Fruit fly (Drosophila melanogaster) whole organism, embryonic: ENCODE measurements around the gene bin.

Source experiments
- ATbp ChIP-seq: fragments of 200-800 bp; sonication (Bioruptor generic); optimal IDR thresholded peaks from 2 replicates; lab custom pipeline; 2017; ENCODE audit warnings: missing biosample characterization, mild to moderate bottlenecking, missing genetic modification characterization, missing genetic modification reagents
- CG12219 ChIP-seq: fragments of 200-800 bp; sonication (Bioruptor generic); optimal IDR thresholded peaks from 3 replicates; lab custom pipeline; 2018; ENCODE audit warnings: missing biosample characterization, mild to moderate bottlenecking, missing genetic modification characterization
- CG12299 ChIP-seq: fragments of 200-800 bp; sonication (Bioruptor generic); optimal IDR thresholded peaks from 2 replicates; lab custom pipeline; 2018; ENCODE audit warnings: missing biosample characterization, mild to moderate bottlenecking, missing genetic modification characterization
- CG12659 ChIP-seq: fragments of 200-800 bp; sonication (Bioruptor generic); optimal IDR thresholded peaks from 3 replicates; lab custom pipeline; 2017; ENCODE audit warnings: mild to moderate bottlenecking, missing biosample characterization, missing genetic modification reagents, missing genetic modification characterization
- CG12744 ChIP-seq: fragments of 200-800 bp; sonication (Bioruptor generic); optimal IDR thresholded peaks from 2 replicates; lab custom pipeline; 2016; ENCODE audit warnings: missing biosample characterization, missing genetic modification characterization
- CG14965 ChIP-seq: fragments of 200-800 bp; sonication (Bioruptor generic); optimal IDR thresholded peaks from 2 replicates; lab custom pipeline; 2016; ENCODE audit warnings: missing biosample characterization, missing genetic modification characterization, borderline replicate concordance
- CG1602 ChIP-seq: fragments of 200-800 bp; sonication (Bioruptor generic); optimal IDR thresholded peaks from 3 replicates; lab custom pipeline; 2016; ENCODE audit warnings: missing biosample characterization, missing genetic modification characterization
- CG17385 ChIP-seq: fragments of 200-800 bp; sonication (Bioruptor generic); optimal IDR thresholded peaks from 3 replicates; lab custom pipeline; 2018; ENCODE audit warnings: missing biosample characterization, mild to moderate bottlenecking, missing genetic modification characterization
- CG17568 ChIP-seq: fragments of 200-800 bp; sonication (Bioruptor generic); optimal IDR thresholded peaks from 2 replicates; lab custom pipeline; 2018; ENCODE audit warnings: missing biosample characterization, mild to moderate bottlenecking, missing genetic modification characterization, moderate library complexity
- CG3163 ChIP-seq: fragments of 200-800 bp; sonication (Bioruptor generic); optimal IDR thresholded peaks from 3 replicates; lab custom pipeline; 2016; ENCODE audit warnings: missing biosample characterization, missing genetic modification characterization
- CG3407 ChIP-seq: fragments of 200-800 bp; sonication (Bioruptor generic); optimal IDR thresholded peaks from 2 replicates; lab custom pipeline; 2018; ENCODE audit warnings: missing biosample characterization, mild to moderate bottlenecking, missing genetic modification characterization
- CG4617 ChIP-seq: fragments of 200-800 bp; sonication (Bioruptor generic); optimal IDR thresholded peaks from 3 replicates; lab custom pipeline; 2016; ENCODE audit warnings: missing biosample characterization, missing genetic modification characterization, borderline replicate concordance
- CG7556 ChIP-seq: fragments of 200-800 bp; sonication (Bioruptor generic); optimal IDR thresholded peaks from 2 replicates; lab custom pipeline; 2017; ENCODE audit warnings: missing biosample characterization, mild to moderate bottlenecking, missing genetic modification characterization
- CG7786 ChIP-seq: fragments of 200-800 bp; sonication (Bioruptor generic); optimal IDR thresholded peaks from 2 replicates; lab custom pipeline; 2016; ENCODE audit warnings: missing biosample characterization, missing genetic modification characterization
- CrebB ChIP-seq: fragments of 200-800 bp; sonication (Bioruptor generic); optimal IDR thresholded peaks from 3 replicates; lab custom pipeline; 2018; ENCODE audit warnings: missing biosample characterization, mild to moderate bottlenecking, missing genetic modification characterization
- D ChIP-seq, 2 experiments: fragments of 200-800 bp in 1 of 2; fragments of >200 bp in 1 of 2; sonication (Bioruptor generic) in 1 of 2; optimal IDR thresholded peaks; 2 replicates in 1 of 2; 3 replicates in 1 of 2; lab custom pipeline; 2017; ENCODE audit warnings: mild to moderate bottlenecking in 1 of 2, missing biosample characterization in 1 of 2, missing genetic modification characterization in 1 of 2, missing genetic modification reagents in 1 of 2
- Dfd ChIP-seq, 2 experiments: fragments of >200 bp; optimal IDR thresholded peaks; 2 replicates each; lab custom pipeline; 2017; ENCODE audit warnings: missing biosample characterization in 2 of 2, missing genetic modification characterization in 2 of 2
- Drgx ChIP-seq: fragments of 200-800 bp; sonication (Bioruptor generic); IDR thresholded peaks from 2 replicates; pipeline ENCODE4 v1.3.6; 2022; ENCODE audit warnings: missing biosample characterization, missing genetic modification characterization
- Gug ChIP-seq: fragments of 200-800 bp; sonication (Bioruptor generic); IDR thresholded peaks from 4 replicates; pipeline ENCODE4 v1.3.6; 2022; ENCODE audit warnings: missing biosample characterization, missing genetic modification characterization
- HmgZ ChIP-seq: fragments of 200-800 bp; sonication (Bioruptor generic); optimal IDR thresholded peaks from 2 replicates; lab custom pipeline; 2018; ENCODE audit warnings: missing biosample characterization, mild to moderate bottlenecking, missing genetic modification characterization
- MESR4 ChIP-seq: fragments of 200-800 bp; sonication (Bioruptor generic); optimal IDR thresholded peaks from 2 replicates; lab custom pipeline; 2018; ENCODE audit warnings: missing biosample characterization, mild to moderate bottlenecking, missing genetic modification characterization, moderate library complexity
- Meics ChIP-seq: fragments of 200-800 bp; sonication (Bioruptor generic); optimal IDR thresholded peaks from 2 replicates; lab custom pipeline; 2017; ENCODE audit warnings: missing biosample characterization, mild to moderate bottlenecking, missing genetic modification characterization
- Mes4 ChIP-seq: fragments of 200-800 bp; sonication (Bioruptor generic); optimal IDR thresholded peaks from 2 replicates; lab custom pipeline; 2016; ENCODE audit warnings: missing biosample characterization, missing genetic modification characterization
- Mrtf ChIP-seq: fragments of 200-800 bp; sonication (Bioruptor generic); IDR thresholded peaks from 3 replicates; pipeline ENCODE4 v1.3.6; 2022; ENCODE audit warnings: missing biosample characterization, missing genetic modification characterization
- Opbp ChIP-seq: fragments of 200-800 bp; sonication (Bioruptor generic); IDR thresholded peaks from 3 replicates; pipeline ENCODE4 v1.3.6; 2022; ENCODE audit warnings: missing biosample characterization, missing genetic modification characterization; ENCODE audit not compliant: partially characterized antibody
- Sox102F ChIP-seq: fragments of 200-800 bp; sonication (Bioruptor generic); optimal IDR thresholded peaks from 2 replicates; lab custom pipeline; 2018; ENCODE audit warnings: missing biosample characterization, mild to moderate bottlenecking, missing genetic modification characterization, moderate library complexity
- Stat92E ChIP-seq, 3 experiments: fragments of >200 bp in 2 of 3; fragments of 200-800 bp in 1 of 3; sonication (Bioruptor generic) in 1 of 3; optimal IDR thresholded peaks; 2 replicates each; lab custom pipeline; 2017 to 2019; ENCODE audit warnings: missing biosample characterization in 3 of 3, missing genetic modification characterization in 3 of 3, mild to moderate bottlenecking in 1 of 3, moderate library complexity in 1 of 3
- Tbp ChIP-seq: fragments of >200 bp; optimal IDR thresholded peaks from 2 replicates; lab custom pipeline; 2018; ENCODE audit warnings: missing biosample characterization, missing genetic modification characterization
- Usf ChIP-seq: fragments of 200-800 bp; sonication (Bioruptor generic); optimal IDR thresholded peaks from 2 replicates; lab custom pipeline; 2017; ENCODE audit warnings: missing genotype, missing biosample characterization, missing genetic modification characterization
- Xbp1 ChIP-seq: fragments of 200-800 bp; sonication (Bioruptor generic); optimal IDR thresholded peaks from 3 replicates; lab custom pipeline; 2016; ENCODE audit warnings: missing biosample characterization, mild to moderate bottlenecking, missing genetic modification characterization
- abd-A ChIP-seq: fragments of 200-800 bp; sonication (Bioruptor generic); optimal IDR thresholded peaks from 3 replicates; lab custom pipeline; 2019; ENCODE audit warnings: missing biosample characterization, mild to moderate bottlenecking, missing genetic modification characterization, moderate library complexity
- amos ChIP-seq: fragments of 200-800 bp; sonication (Bioruptor generic); IDR thresholded peaks from 2 replicates; pipeline ENCODE4 v1.3.6; 2022; ENCODE audit warnings: missing biosample characterization, missing genetic modification characterization; ENCODE audit not compliant: partially characterized antibody
- az2 ChIP-seq: fragments of 200-800 bp; sonication (Bioruptor generic); optimal IDR thresholded peaks from 3 replicates; lab custom pipeline; 2016; ENCODE audit warnings: missing biosample characterization, missing genetic modification characterization
- bowl ChIP-seq: fragments of 200-800 bp; sonication (Bioruptor generic); IDR thresholded peaks from 2 replicates; pipeline ENCODE4 v1.3.6; 2022; ENCODE audit warnings: missing biosample characterization, missing genetic modification characterization
- dan ChIP-seq: fragments of 200-800 bp; sonication (Bioruptor generic); IDR thresholded peaks from 2 replicates; pipeline ENCODE4 v1.3.6; 2022; ENCODE audit warnings: missing biosample characterization, missing genetic modification characterization
- gce ChIP-seq: fragments of 200-800 bp; sonication (Bioruptor generic); IDR thresholded peaks from 3 replicates; pipeline ENCODE4 v1.3.6; 2022; ENCODE audit warnings: missing biosample characterization, missing genetic modification characterization
- ham ChIP-seq: fragments of 200-800 bp; sonication (Bioruptor generic); IDR thresholded peaks from 2 replicates; pipeline ENCODE4 v1.3.6; 2022; ENCODE audit warnings: missing biosample characterization, missing genetic modification characterization
- lola ChIP-seq, 3 experiments: fragments of >200 bp in 2 of 3; fragments of 200-800 bp in 1 of 3; sonication (Bioruptor generic) in 1 of 3; optimal IDR thresholded peaks; 2 replicates each; lab custom pipeline; 2017 to 2019; ENCODE audit warnings: missing biosample characterization in 3 of 3, missing genetic modification characterization in 3 of 3, mild to moderate bottlenecking in 1 of 3, moderate library complexity in 1 of 3
- maf-S ChIP-seq: fragments of 200-800 bp; sonication (Bioruptor generic); optimal IDR thresholded peaks from 2 replicates; lab custom pipeline; 2016; ENCODE audit warnings: missing biosample characterization, missing genetic modification characterization
- peb ChIP-seq: fragments of 200-800 bp; sonication (Bioruptor generic); IDR thresholded peaks from 2 replicates; pipeline ENCODE4 v1.3.6; 2022; ENCODE audit warnings: missing biosample characterization, missing genetic modification characterization
- pfk ChIP-seq: fragments of 200-800 bp; sonication (Bioruptor generic); optimal IDR thresholded peaks from 2 replicates; lab custom pipeline; 2018; ENCODE audit warnings: missing biosample characterization, mild to moderate bottlenecking, missing genetic modification characterization, moderate library complexity
- phol ChIP-seq: fragments of 200-800 bp; sonication (Bioruptor generic); optimal IDR thresholded peaks from 3 replicates; lab custom pipeline; 2018; ENCODE audit warnings: missing biosample characterization, mild to moderate bottlenecking, missing genetic modification characterization, moderate library complexity
- pzg ChIP-seq: fragments of 200-800 bp; sonication (Bioruptor generic); optimal IDR thresholded peaks from 3 replicates; lab custom pipeline; 2018; ENCODE audit warnings: missing biosample characterization, mild to moderate bottlenecking, missing genetic modification characterization, moderate library complexity
- sna ChIP-seq: fragments of 200-800 bp; sonication (Bioruptor generic); IDR thresholded peaks from 2 replicates; pipeline ENCODE4 v1.3.6; 2022; ENCODE audit warnings: missing biosample characterization, missing genetic modification characterization; ENCODE audit not compliant: partially characterized antibody
- wek ChIP-seq: fragments of 200-800 bp; sonication (Bioruptor generic); optimal IDR thresholded peaks from 3 replicates; lab custom pipeline; 2018; ENCODE audit warnings: missing biosample characterization, mild to moderate bottlenecking, missing genetic modification characterization, moderate library complexity
- zf30C ChIP-seq: fragments of 200-800 bp; sonication (Bioruptor generic); optimal IDR thresholded peaks from 3 replicates; lab custom pipeline; 2018; ENCODE audit warnings: missing biosample characterization, mild to moderate bottlenecking, missing genetic modification characterization

The bin gene

DNA sequence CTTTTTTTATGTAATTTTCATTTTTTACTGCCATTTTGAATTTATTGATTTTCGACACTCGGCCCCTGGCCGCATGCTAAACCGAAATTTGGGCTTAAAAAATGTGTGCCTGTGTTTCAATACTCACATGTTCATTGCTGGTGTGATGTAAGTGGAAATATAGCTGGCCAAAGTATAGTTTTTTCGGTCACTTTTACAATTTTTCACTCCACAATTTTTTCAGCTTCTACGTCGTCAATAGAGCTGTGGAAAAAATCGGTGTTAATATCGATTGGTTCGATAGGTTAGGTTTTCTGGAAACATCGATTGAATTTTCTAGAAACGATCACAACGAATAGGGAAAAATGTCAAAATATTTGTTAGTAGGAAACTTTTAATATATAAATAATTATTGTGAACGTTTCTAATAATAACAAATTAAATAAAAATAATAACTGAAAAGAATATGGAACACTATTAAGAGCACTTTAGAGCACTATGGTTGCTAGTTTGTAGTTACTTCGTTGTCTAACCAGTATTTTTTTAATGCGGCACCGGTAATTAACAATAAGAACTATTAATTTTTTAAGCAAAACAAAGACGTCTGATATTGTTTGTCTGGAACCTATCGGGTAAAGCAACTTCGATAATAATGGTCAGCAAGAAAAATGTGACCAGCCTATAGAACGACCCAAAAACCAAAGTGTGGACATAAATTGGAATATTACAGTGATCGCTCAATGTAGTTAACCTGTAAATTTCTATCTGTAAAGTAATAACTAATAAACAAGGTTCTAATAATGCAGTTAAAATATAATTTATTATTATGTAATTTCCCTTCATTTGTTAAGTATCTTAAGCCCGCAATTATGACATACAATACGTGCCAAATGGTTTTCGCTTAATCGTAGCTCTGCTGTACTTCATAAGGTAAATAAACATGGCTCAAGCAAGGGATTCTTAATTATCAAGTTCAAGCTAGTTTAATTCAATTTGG lies 34.9 kb upstream of the bin start, which contains the start of the genes CG10077 and CG9948 (continued):
- TF ChIP-seq lola (GFP tag; optimal IDR thresholded peaks at IDR 0.05; lab: Kevin White, UChicago) (peak in 1 of 3 experiments; percentile 87), CG12219 (GFP tag; lab: Kevin White, UChicago) (peak; percentile 87), dan (no peak; the same call in 1 of the 2 replicates), Mrtf (GFP tag; lab: Robert Waterston, UW) (peak; percentile 88), CG7556 (peak; percentile 84), pfk (peak; percentile 50), HmgZ (peak; percentile 92), peb (GFP tag; lab: Robert Waterston, UW) (peak; percentile 84), phol (peak; percentile 94), CG12744 (no peak), Stat92E (GFP tag; optimal IDR thresholded peaks at IDR 0.05; lab: Kevin White, UChicago) (peak in 1 of 3 experiments; percentile 76), CG17385 (GFP tag; lab: Kevin White, UChicago) (peak; percentile 88), CG14965 (GFP tag; lab: Kevin White, UChicago) (no peak), zf30C (GFP tag; lab: Kevin White, UChicago) (no peak), Meics (GFP tag; lab: Kevin White, UChicago) (peak; percentile 90), CG1602 (GFP tag; lab: Kevin White, UChicago) (peak; percentile 90), ATbp (GFP tag; lab: Kevin White, UChicago) (peak; percentile 86), amos (GFP tag; lab: Robert Waterston, UW) (peak; percentile 83), bowl (peak; percentile 76; the same call in 1 of the 2 replicates), CrebB (tag; lab: Kevin White, UChicago) (peak; percentile 84), CG4617 (GFP tag; lab: Kevin White, UChicago) (peak; percentile 82), pzg (GFP tag; lab: Kevin White, UChicago) (peak; percentile 49), ham (peak; percentile 53; the same call in 1 of the 2 replicates), Gug (peak; percentile 82), MESR4 (peak; percentile 92), Tbp (GFP tag; lab: Kevin White, UChicago) (no peak), CG3407 (GFP tag; lab: Kevin White, UChicago) (peak; percentile 78), D (optimal IDR thresholded peaks at IDR 0.05; lab: Kevin White, UChicago) (no peak), D (GFP tag; optimal IDR thresholded peaks at IDR 0.05; lab: Kevin White, UChicago) (peak; percentile 76), CG12299 (tag; lab: Kevin White, UChicago) (peak; percentile 86), CG7786 (GFP tag; lab: Kevin White, UChicago) (peak; percentile 6), Drgx (peak; percentile 83), sna (GFP tag; lab: Robert Waterston, UW) (peak; percentile 60), az2 (GFP tag; lab: Kevin White, UChicago) (peak; percentile 90), wek (GFP tag; lab: Kevin White, UChicago) (peak; percentile 59), CG17568 (peak; percentile 83), Xbp1 (GFP tag; lab: Kevin White, UChicago) (peak; percentile 91), abd-A (tag; lab: Kevin White, UChicago) (no peak), Sox102F (peak; percentile 89), CG12659 (GFP tag; lab: Kevin White, UChicago) (peak; percentile 86), Mes4 (GFP tag; lab: Kevin White, UChicago) (peak; percentile 41), Usf (GFP tag; lab: Kevin White, UChicago) (peak; percentile 78), Opbp (GFP tag; lab: Robert Waterston, UW) (peak; percentile 71; the same call in 2 of the 3 replicates), Dfd (GFP tag; optimal IDR thresholded peaks at IDR 0.05; lab: Kevin White, UChicago) (no peak), CG3163 (GFP tag; lab: Kevin White, UChicago) (no peak), gce (GFP tag; lab: Robert Waterston, UW) (peak; percentile 82; the same call in 2 of the 3 replicates), maf-S (peak; percentile 35)
